Fruit fly (Drosophila melanogaster) whole organism, embryonic: ENCODE results near the gene Cyp313a4.

Experiments used
- Abd-B ChIP-seq: fragments of 200-800 bp; sonication (Bioruptor generic); optimal IDR thresholded peaks from 2 replicates; lab custom pipeline; 2018; ENCODE audit warnings: missing biosample characterization, mild to moderate bottlenecking, missing genetic modification characterization, moderate library complexity
- Atf3 ChIP-seq: fragments of 200-800 bp; sonication (Bioruptor generic); optimal IDR thresholded peaks from 3 replicates; lab custom pipeline; 2016; ENCODE audit warnings: missing biosample characterization, missing genetic modification characterization
- CG11247 ChIP-seq: fragments of 200-800 bp; sonication (Bioruptor generic); IDR thresholded peaks from 2 replicates; pipeline ENCODE4 v1.3.6; 2022; ENCODE audit warnings: missing biosample characterization, missing genetic modification characterization
- CG11398 ChIP-seq: fragments of 200-800 bp; sonication (Bioruptor generic); optimal IDR thresholded peaks from 2 replicates; lab custom pipeline; 2016; ENCODE audit warnings: missing biosample characterization, missing genetic modification characterization
- CG11723 ChIP-seq: fragments of 200-800 bp; sonication (Bioruptor generic); optimal IDR thresholded peaks from 2 replicates; lab custom pipeline; 2017; ENCODE audit warnings: missing biosample characterization, mild to moderate bottlenecking, missing genetic modification characterization
- CG13775 ChIP-seq: fragments of 200-800 bp; sonication (Bioruptor generic); optimal IDR thresholded peaks from 3 replicates; lab custom pipeline; 2017; ENCODE audit warnings: missing biosample characterization, mild to moderate bottlenecking, missing genetic modification characterization
- CG14710 ChIP-seq: fragments of 200-800 bp; sonication (Bioruptor generic); optimal IDR thresholded peaks from 3 replicates; lab custom pipeline; 2019; ENCODE audit warnings: missing biosample characterization, mild to moderate bottlenecking, missing genetic modification characterization, moderate library complexity
- CG15269 ChIP-seq: fragments of 200-800 bp; sonication (Bioruptor generic); optimal IDR thresholded peaks from 2 replicates; lab custom pipeline; 2018; ENCODE audit warnings: missing biosample characterization, mild to moderate bottlenecking, missing genetic modification characterization, moderate library complexity
- CG16779 ChIP-seq: fragments of 200-800 bp; sonication (Bioruptor generic); IDR thresholded peaks from 2 replicates; pipeline ENCODE4 v1.3.6; 2022; ENCODE audit warnings: missing biosample characterization, missing genetic modification characterization
- CG18619 ChIP-seq: fragments of 200-800 bp; sonication (Bioruptor generic); optimal IDR thresholded peaks from 3 replicates; lab custom pipeline; 2017; ENCODE audit warnings: missing biosample characterization, mild to moderate bottlenecking, missing genetic modification characterization
- CG2129 ChIP-seq: fragments of 200-800 bp; sonication (Bioruptor generic); IDR thresholded peaks from 2 replicates; pipeline ENCODE4 v1.3.6; 2022; ENCODE audit warnings: missing biosample characterization, missing genetic modification characterization; ENCODE audit not compliant: partially characterized antibody
- CG33213 ChIP-seq: fragments of 200-800 bp; sonication (Bioruptor generic); optimal IDR thresholded peaks from 3 replicates; lab custom pipeline; 2016; ENCODE audit warnings: missing biosample characterization, missing genetic modification characterization
- CG34376 ChIP-seq: fragments of 200-800 bp; sonication (Bioruptor generic); optimal IDR thresholded peaks from 2 replicates; lab custom pipeline; 2018; ENCODE audit warnings: missing biosample characterization, mild to moderate bottlenecking, missing genetic modification characterization
- CG4282 ChIP-seq: fragments of 200-800 bp; sonication (Bioruptor generic); optimal IDR thresholded peaks from 2 replicates; lab custom pipeline; 2016; ENCODE audit warnings: missing biosample characterization, missing genetic modification characterization
- CG43689 ChIP-seq: fragments of 200-800 bp; sonication (Bioruptor generic); IDR thresholded peaks from 2 replicates; pipeline ENCODE4 v1.3.6; 2022; ENCODE audit warnings: missing biosample characterization, missing genetic modification characterization
- CG6683 ChIP-seq: fragments of 200-800 bp; sonication (Bioruptor generic); optimal IDR thresholded peaks from 2 replicates; lab custom pipeline; 2017; ENCODE audit warnings: missing biosample characterization, mild to moderate bottlenecking, missing genetic modification characterization, missing genetic modification reagents
- CG7357 ChIP-seq: fragments of 200-800 bp; sonication (Bioruptor generic); IDR thresholded peaks from 3 replicates; pipeline ENCODE4 v1.3.6; 2022; ENCODE audit warnings: missing biosample characterization, missing genetic modification characterization
- CG7786 ChIP-seq: fragments of 200-800 bp; sonication (Bioruptor generic); optimal IDR thresholded peaks from 2 replicates; lab custom pipeline; 2016; ENCODE audit warnings: missing biosample characterization, missing genetic modification characterization
- Chrac-16 ChIP-seq: fragments of 200-800 bp; sonication (Bioruptor generic); optimal IDR thresholded peaks from 3 replicates; lab custom pipeline; 2016; ENCODE audit warnings: missing biosample characterization, missing genetic modification characterization
- CkIIα-i1 ChIP-seq: fragments of 200-800 bp; sonication (Bioruptor generic); IDR thresholded peaks from 2 replicates; pipeline ENCODE4 v1.3.6; 2022; ENCODE audit warnings: missing biosample characterization, missing genetic modification characterization
- CoRest ChIP-seq: fragments of 200-800 bp; sonication (Bioruptor generic); optimal IDR thresholded peaks from 3 replicates; lab custom pipeline; 2018; ENCODE audit warnings: missing biosample characterization, mild to moderate bottlenecking, missing genetic modification characterization, moderate library complexity
- Dad ChIP-seq: fragments of 200-800 bp; sonication (Bioruptor generic); optimal IDR thresholded peaks from 3 replicates; lab custom pipeline; 2016; ENCODE audit warnings: missing biosample characterization, missing genetic modification characterization
- Doc3 ChIP-seq: fragments of 200-800 bp; sonication (Bioruptor generic); IDR thresholded peaks from 3 replicates; pipeline ENCODE4 v1.3.6; 2022; ENCODE audit warnings: missing biosample characterization, missing genetic modification characterization; ENCODE audit not compliant: partially characterized antibody
- Elba2 ChIP-seq: fragments of 200-800 bp; sonication (Bioruptor generic); optimal IDR thresholded peaks from 3 replicates; lab custom pipeline; 2016; ENCODE audit warnings: missing biosample characterization, missing genetic modification characterization
- H2.0 ChIP-seq: fragments of 200-800 bp; sonication (Bioruptor generic); IDR thresholded peaks from 2 replicates; pipeline ENCODE4 v1.3.6; 2022; ENCODE audit warnings: missing biosample characterization, missing genetic modification characterization
- HLH3B ChIP-seq: fragments of 200-800 bp; sonication (Bioruptor generic); IDR thresholded peaks from 2 replicates; pipeline ENCODE4 v1.3.6; 2022; ENCODE audit warnings: missing biosample characterization, missing genetic modification characterization
- Meics ChIP-seq: fragments of 200-800 bp; sonication (Bioruptor generic); optimal IDR thresholded peaks from 2 replicates; lab custom pipeline; 2017; ENCODE audit warnings: missing biosample characterization, mild to moderate bottlenecking, missing genetic modification characterization
- PHDP ChIP-seq: fragments of 200-800 bp; sonication (Bioruptor generic); optimal IDR thresholded peaks from 3 replicates; lab custom pipeline; 2018; ENCODE audit warnings: missing biosample characterization, mild to moderate bottlenecking, missing genetic modification characterization, moderate library complexity
- Pdp1 ChIP-seq, 2 experiments: fragments of 200-800 bp; sonication (Bioruptor generic); optimal IDR thresholded peaks; 3 replicates each; lab custom pipeline; 2016; ENCODE audit warnings: missing biosample characterization in 2 of 2, missing genetic modification characterization in 2 of 2, mild to moderate bottlenecking in 1 of 2, moderate library complexity in 1 of 2
- Sox100B ChIP-seq: fragments of 200-800 bp; sonication (Bioruptor generic); optimal IDR thresholded peaks from 3 replicates; lab custom pipeline; 2018; ENCODE audit warnings: missing biosample characterization, mild to moderate bottlenecking, missing genetic modification characterization
- Ssrp ChIP-seq: fragments of 200-800 bp; sonication (Bioruptor generic); optimal IDR thresholded peaks from 2 replicates; lab custom pipeline; 2018; ENCODE audit warnings: missing biosample characterization, mild to moderate bottlenecking, missing genetic modification characterization, moderate library complexity
- cg ChIP-seq: fragments of 200-800 bp; sonication (Bioruptor generic); optimal IDR thresholded peaks from 3 replicates; lab custom pipeline; 2019; ENCODE audit warnings: missing biosample characterization, mild to moderate bottlenecking, missing genetic modification characterization, moderate library complexity
- exex ChIP-seq: fragments of 200-800 bp; sonication (Bioruptor generic); optimal IDR thresholded peaks from 4 replicates; lab custom pipeline; 2018; ENCODE audit warnings: missing biosample characterization, mild to moderate bottlenecking, missing genetic modification characterization, moderate library complexity
- fd3F ChIP-seq: fragments of 200-800 bp; sonication (Bioruptor generic); optimal IDR thresholded peaks from 2 replicates; lab custom pipeline; 2018; ENCODE audit warnings: missing biosample characterization, mild to moderate bottlenecking, missing genetic modification characterization, moderate library complexity
- grau ChIP-seq: fragments of 200-800 bp; optimal IDR thresholded peaks from 3 replicates; lab custom pipeline; 2019; ENCODE audit warnings: missing biosample characterization, mild to moderate bottlenecking, missing genetic modification characterization, moderate library complexity
- gsb-n ChIP-seq: fragments of 200-800 bp; sonication (Bioruptor generic); optimal IDR thresholded peaks from 3 replicates; lab custom pipeline; 2018; ENCODE audit warnings: missing biosample characterization, mild to moderate bottlenecking, missing genetic modification characterization
- hbn ChIP-seq: fragments of 200-800 bp; sonication (Bioruptor generic); IDR thresholded peaks from 2 replicates; pipeline ENCODE4 v1.3.6; 2022; ENCODE audit warnings: missing biosample characterization, missing genetic modification characterization; ENCODE audit not compliant: partially characterized antibody
- klu ChIP-seq: fragments of 200-800 bp; sonication (Bioruptor generic); IDR thresholded peaks from 2 replicates; pipeline ENCODE4 v1.3.6; 2022; ENCODE audit warnings: missing biosample characterization, missing genetic modification characterization
- kni ChIP-seq: fragments of 200-800 bp; sonication (Bioruptor generic); optimal IDR thresholded peaks from 3 replicates; lab custom pipeline; 2017; ENCODE audit warnings: mild to moderate bottlenecking, missing biosample characterization, missing genetic modification reagents, missing genetic modification characterization
- lola ChIP-seq, 3 experiments: fragments of >200 bp in 2 of 3; fragments of 200-800 bp in 1 of 3; sonication (Bioruptor generic) in 1 of 3; optimal IDR thresholded peaks; 2 replicates each; lab custom pipeline; 2017 to 2019; ENCODE audit warnings: missing biosample characterization in 3 of 3, missing genetic modification characterization in 3 of 3, mild to moderate bottlenecking in 1 of 3, moderate library complexity in 1 of 3
- nerfin-2 ChIP-seq: fragments of 200-800 bp; sonication (Bioruptor generic); IDR thresholded peaks from 2 replicates; pipeline ENCODE4 v1.3.6; 2022; ENCODE audit warnings: missing biosample characterization, missing genetic modification characterization; ENCODE audit not compliant: partially characterized antibody
- nmo ChIP-seq: fragments of 200-800 bp; sonication (Bioruptor generic); optimal IDR thresholded peaks from 2 replicates; lab custom pipeline; 2018; ENCODE audit warnings: missing biosample characterization, mild to moderate bottlenecking, missing genetic modification characterization, moderate library complexity
- row ChIP-seq: fragments of 200-800 bp; sonication (Bioruptor generic); IDR thresholded peaks from 3 replicates; pipeline ENCODE4 v1.3.6; 2022; ENCODE audit warnings: missing biosample characterization, missing genetic modification characterization
- scrt ChIP-seq: fragments of 200-800 bp; sonication (Bioruptor generic); optimal IDR thresholded peaks from 2 replicates; lab custom pipeline; 2018; ENCODE audit warnings: missing biosample characterization, mild to moderate bottlenecking, missing genetic modification characterization, moderate library complexity
- sug ChIP-seq: fragments of 200-800 bp; optimal IDR thresholded peaks from 2 replicates; lab custom pipeline; 2019; ENCODE audit warnings: missing biosample characterization, mild to moderate bottlenecking, missing genetic modification characterization, moderate library complexity
- tio ChIP-seq: fragments of 200-800 bp; sonication (Bioruptor generic); optimal IDR thresholded peaks from 2 replicates; lab custom pipeline; 2017; ENCODE audit warnings: missing biosample characterization, missing genetic modification characterization, inconsistent platforms
- unc-4 ChIP-seq: fragments of 200-800 bp; sonication (Bioruptor generic); IDR thresholded peaks from 2 replicates; pipeline ENCODE4 v1.3.6; 2022; ENCODE audit warnings: missing biosample characterization, missing genetic modification characterization; ENCODE audit not compliant: partially characterized antibody
- wor ChIP-seq: fragments of 200-800 bp; sonication (Bioruptor generic); IDR thresholded peaks from 2 replicates; pipeline ENCODE4 v1.3.6; 2022; ENCODE audit warnings: missing biosample characterization, missing genetic modification characterization

Gene Cyp313a4

dm6 chr3R:12719627-12720343 lies 38.6 kb upstream of the Cyp313a4 start (continued):
- TF ChIP-seq gsb-n (tag; lab: Kevin White, UChicago) (no peak), hbn (GFP tag; lab: Robert Waterston, UW) (no peak), CkIIα-i1 (GFP tag; lab: Robert Waterston, UW) (no peak), klu (no peak), Meics (GFP tag; lab: Kevin White, UChicago) (peak; percentile 40), nerfin-2 (GFP tag; lab: Robert Waterston, UW) (no peak), kni (GFP tag; lab: Kevin White, UChicago) (no peak), nmo (peak; percentile 36), CG6683 (GFP tag; lab: Kevin White, UChicago) (peak; percentile 31), H2.0 (GFP tag; lab: Robert Waterston, UW) (0 out of 2 replicates have a peak, but pooled peaks have one; percentile 9), fd3F (GFP tag; lab: Kevin White, UChicago) (no peak), unc-4 (peak; percentile 20; the same call in 1 of the 2 replicates), Dad (GFP tag; lab: Kevin White, UChicago) (no peak), CG18619 (GFP tag; lab: Kevin White, UChicago) (peak; percentile 5), cg (GFP tag; lab: Kevin White, UChicago) (peak; percentile 67), Doc3 (no peak), exex (tag; lab: Kevin White, UChicago) (peak; percentile 4), CG11398 (GFP tag; lab: Kevin White, UChicago) (no peak), CG14710 (tag; lab: Kevin White, UChicago) (peak; percentile 3), CG11247 (GFP tag; lab: Robert Waterston, UW) (no peak), CG16779 (GFP tag; lab: Robert Waterston, UW) (no peak), Pdp1 (GFP tag; optimal IDR thresholded peaks at IDR 0.05; lab: Kevin White, UChicago) (peak in 1 of 2 experiments; percentile 18), row (GFP tag; lab: Robert Waterston, UW) (peak; percentile 76), CG15269 (peak; percentile 49), Abd-B (GFP tag; lab: Kevin White, UChicago) (peak; percentile 26), Chrac-16 (GFP tag; lab: Kevin White, UChicago) (no peak), CG7786 (no peak), CG4282 (GFP tag; lab: Kevin White, UChicago) (no peak), Atf3 (GFP tag; lab: Kevin White, UChicago) (no peak), grau (tag; lab: Kevin White, UChicago) (peak; percentile 43), scrt (GFP tag; lab: Kevin White, UChicago) (peak; percentile 30), lola (GFP tag; optimal IDR thresholded peaks at IDR 0.05; lab: Kevin White, UChicago) (peak in 1 of 3 experiments; percentile 12), Sox100B (peak; percentile 52), PHDP (peak; percentile 35), CoRest (tag; lab: Kevin White, UChicago) (peak; percentile 23), Elba2 (GFP tag; lab: Kevin White, UChicago) (no peak), CG11723 (GFP tag; lab: Kevin White, UChicago) (no peak), CG7357 (GFP tag; lab: Robert Waterston, UW) (no peak), HLH3B (GFP tag; lab: Robert Waterston, UW) (no peak), CG2129 (GFP tag; lab: Robert Waterston, UW) (no peak), Ssrp (tag; lab: Kevin White, UChicago) (no peak), CG43689 (GFP tag; lab: Robert Waterston, UW) (no peak), CG13775 (no peak), CG34376 (GFP tag; lab: Kevin White, UChicago) (peak; percentile 68), tio (GFP tag; lab: Kevin White, UChicago) (peak; percentile 10), sug (tag; lab: Kevin White, UChicago) (no peak), wor (GFP tag; lab: Robert Waterston, UW) (no peak), CG33213 (GFP tag; lab: Kevin White, UChicago) (no peak)
